Fruit fly (Drosophila melanogaster) whole organism, prepupa: ENCODE data around the gene flfl.

Experiments
- Blimp-1 ChIP-seq: fragments of 200-800 bp; sonication (Bioruptor generic); optimal IDR thresholded peaks from 3 replicates; lab custom pipeline; 2017; ENCODE audit warnings: missing biosample characterization, missing genetic modification characterization, mild to moderate bottlenecking, moderate library complexity, missing genetic modification reagents
- CG10631 ChIP-seq: fragments of 200-800 bp; sonication (Bioruptor generic); optimal IDR thresholded peaks from 2 replicates; lab custom pipeline; 2016; ENCODE audit warnings: missing biosample characterization, missing genetic modification characterization
- CG10669 ChIP-seq: fragments of 200-800 bp; sonication (Bioruptor generic); optimal IDR thresholded peaks from 3 replicates; lab custom pipeline; 2018; ENCODE audit warnings: missing biosample characterization, mild to moderate bottlenecking, missing genetic modification characterization, moderate library complexity
- CG11294 ChIP-seq: fragments of 200-800 bp; sonication (Bioruptor generic); IDR thresholded peaks from 2 replicates; pipeline ENCODE4 v1.3.6; 2022; ENCODE audit warnings: missing biosample characterization, missing genetic modification characterization
- CG11762 ChIP-seq: fragments of 200-800 bp; sonication (Bioruptor generic); optimal IDR thresholded peaks from 3 replicates; lab custom pipeline; 2016; ENCODE audit warnings: missing biosample characterization, missing genetic modification characterization; ENCODE audit not compliant: insufficient read depth
- CG15336 ChIP-seq: fragments of 200-800 bp; sonication (Bioruptor generic); IDR thresholded peaks from 2 replicates; pipeline ENCODE4 v1.3.6; 2022; ENCODE audit warnings: missing biosample characterization, missing genetic modification characterization
- CG1621 ChIP-seq: fragments of 200-800 bp; sonication (Bioruptor generic); optimal IDR thresholded peaks from 3 replicates; lab custom pipeline; 2018; ENCODE audit warnings: missing biosample characterization, mild to moderate bottlenecking, missing genetic modification characterization
- CG16779 ChIP-seq: fragments of 200-800 bp; sonication (Bioruptor generic); optimal IDR thresholded peaks from 3 replicates; lab custom pipeline; 2017; ENCODE audit warnings: missing biosample characterization, mild to moderate bottlenecking, missing genetic modification characterization
- CG3032 ChIP-seq: fragments of 200-800 bp; optimal IDR thresholded peaks from 2 replicates; lab custom pipeline; 2019; ENCODE audit warnings: missing biosample characterization, mild to moderate bottlenecking, missing genetic modification characterization, moderate library complexity
- CG32006 ChIP-seq: fragments of 200-800 bp; sonication (Bioruptor generic); optimal IDR thresholded peaks from 3 replicates; lab custom pipeline; 2017; ENCODE audit warnings: missing biosample characterization, mild to moderate bottlenecking, missing genetic modification characterization
- CG34406 ChIP-seq: fragments of 200-800 bp; sonication (Bioruptor generic); optimal IDR thresholded peaks from 3 replicates; lab custom pipeline; 2016; ENCODE audit warnings: missing biosample characterization, missing genetic modification characterization
- CG3919 ChIP-seq: fragments of 200-800 bp; sonication (Bioruptor generic); optimal IDR thresholded peaks from 3 replicates; lab custom pipeline; 2016; ENCODE audit warnings: missing biosample characterization, missing genetic modification characterization
- CG4318 ChIP-seq: fragments of 200-800 bp; sonication (Bioruptor generic); optimal IDR thresholded peaks from 3 replicates; lab custom pipeline; 2017; ENCODE audit warnings: missing biosample characterization, mild to moderate bottlenecking, missing genetic modification characterization
- CG6163 ChIP-seq: fragments of 200-800 bp; sonication (Bioruptor generic); IDR thresholded peaks from 3 replicates; pipeline ENCODE4 v1.3.6; 2022; ENCODE audit warnings: missing biosample characterization, missing genetic modification characterization
- CG6276 ChIP-seq: fragments of 200-800 bp; sonication (Bioruptor generic); optimal IDR thresholded peaks from 2 replicates; lab custom pipeline; 2017; ENCODE audit warnings: missing biosample characterization, mild to moderate bottlenecking, missing genetic modification characterization
- CG6792 ChIP-seq: fragments of 200-800 bp; sonication (Bioruptor generic); optimal IDR thresholded peaks from 3 replicates; lab custom pipeline; 2016; ENCODE audit warnings: missing biosample characterization, missing genetic modification characterization
- CG6808 ChIP-seq: fragments of 200-800 bp; sonication (Bioruptor generic); optimal IDR thresholded peaks from 3 replicates; lab custom pipeline; 2017; ENCODE audit warnings: missing biosample characterization, missing genetic modification characterization, mild to moderate bottlenecking, moderate library complexity, missing genetic modification reagents
- CG6854 ChIP-seq: fragments of 200-800 bp; sonication (Bioruptor generic); optimal IDR thresholded peaks from 2 replicates; lab custom pipeline; 2017; ENCODE audit warnings: missing biosample characterization, mild to moderate bottlenecking, missing genetic modification characterization
- CG7368 ChIP-seq: fragments of 200-800 bp; sonication (Bioruptor generic); optimal IDR thresholded peaks from 3 replicates; lab custom pipeline; 2016; ENCODE audit warnings: missing biosample characterization, missing genetic modification characterization
- CG8119 ChIP-seq: fragments of 200-800 bp; sonication (Bioruptor generic); IDR thresholded peaks from 3 replicates; pipeline ENCODE4 v1.3.6; 2022; ENCODE audit warnings: missing biosample characterization, missing genetic modification characterization
- CG8632 ChIP-seq: fragments of 200-800 bp; sonication (Bioruptor generic); optimal IDR thresholded peaks from 3 replicates; lab custom pipeline; 2016; ENCODE audit warnings: missing biosample characterization, missing genetic modification characterization
- CG9139 ChIP-seq: fragments of 200-800 bp; sonication (Bioruptor generic); optimal IDR thresholded peaks from 3 replicates; lab custom pipeline; 2017; ENCODE audit warnings: missing biosample characterization, mild to moderate bottlenecking, missing genetic modification characterization
- Eip78C ChIP-seq: fragments of 200-800 bp; sonication (Bioruptor generic); peaks from one replicate; lab custom pipeline; 2016; ENCODE audit warnings: missing biosample characterization, missing genetic modification characterization
- Ets96B ChIP-seq: fragments of 200-800 bp; optimal IDR thresholded peaks from 2 replicates; lab custom pipeline; 2019; ENCODE audit warnings: missing biosample characterization, mild to moderate bottlenecking, missing genetic modification characterization, moderate library complexity
- Gug ChIP-seq: fragments of 200-800 bp; sonication (Bioruptor generic); IDR thresholded peaks from 2 replicates; pipeline ENCODE4 v1.3.6; 2022; ENCODE audit warnings: missing biosample characterization, missing genetic modification characterization
- Hr38 ChIP-seq: sonication (Bioruptor generic); optimal IDR thresholded peaks from 2 replicates; lab custom pipeline; 2016; ENCODE audit warnings: missing biosample characterization, missing genetic modification characterization
- Lpt ChIP-seq: fragments of 200-800 bp; sonication (Bioruptor generic); optimal IDR thresholded peaks from 3 replicates; lab custom pipeline; 2016; ENCODE audit warnings: missing biosample characterization, missing genetic modification characterization
- Met ChIP-seq: fragments of 200-800 bp; sonication (Bioruptor generic); optimal IDR thresholded peaks from 3 replicates; lab custom pipeline; 2016; ENCODE audit warnings: missing biosample characterization, missing genetic modification characterization
- Smox ChIP-seq: fragments of 200-800 bp; sonication (Bioruptor generic); optimal IDR thresholded peaks from 3 replicates; lab custom pipeline; 2016; ENCODE audit warnings: missing biosample characterization, missing genetic modification characterization
- Sox102F ChIP-seq: fragments of 200-800 bp; sonication (Bioruptor generic); optimal IDR thresholded peaks from 2 replicates; lab custom pipeline; 2016; ENCODE audit warnings: missing biosample characterization, mild to moderate bottlenecking, missing genetic modification characterization
- Sox14 ChIP-seq: fragments of 200-800 bp; sonication (Bioruptor generic); optimal IDR thresholded peaks from 3 replicates; lab custom pipeline; 2016; ENCODE audit warnings: missing biosample characterization, missing genetic modification characterization
- Sox15 ChIP-seq: fragments of 200-800 bp; sonication (Bioruptor generic); optimal IDR thresholded peaks from 3 replicates; lab custom pipeline; 2016; ENCODE audit warnings: missing biosample characterization, missing genetic modification characterization
- achi ChIP-seq: fragments of 200-800 bp; sonication (Bioruptor generic); optimal IDR thresholded peaks from 3 replicates; lab custom pipeline; 2016; ENCODE audit warnings: missing biosample characterization, missing genetic modification characterization
- acj6 ChIP-seq: fragments of 200-800 bp; sonication (Bioruptor generic); optimal IDR thresholded peaks from 3 replicates; lab custom pipeline; 2016; ENCODE audit warnings: missing biosample characterization, missing genetic modification characterization
- dac ChIP-seq: fragments of 200-800 bp; sonication (Bioruptor generic); optimal IDR thresholded peaks from 2 replicates; lab custom pipeline; 2017; ENCODE audit warnings: missing biosample characterization, mild to moderate bottlenecking, missing genetic modification characterization
- dsx ChIP-seq: fragments of 200-800 bp; optimal IDR thresholded peaks from 3 replicates; lab custom pipeline; 2019; ENCODE audit warnings: missing biosample characterization, mild to moderate bottlenecking, missing genetic modification characterization, moderate library complexity; ENCODE audit not compliant: poor library complexity, severe bottlenecking
- esn ChIP-seq: fragments of 200-800 bp; sonication (Bioruptor generic); optimal IDR thresholded peaks from 2 replicates; lab custom pipeline; 2016; ENCODE audit warnings: missing biosample characterization, mild to moderate bottlenecking, missing genetic modification characterization, moderate library complexity
- fd85E ChIP-seq: fragments of 200-800 bp; sonication (Bioruptor generic); optimal IDR thresholded peaks from 3 replicates; lab custom pipeline; 2016; ENCODE audit warnings: missing biosample characterization, missing genetic modification characterization
- fkh ChIP-seq: fragments of 200-800 bp; sonication (Bioruptor generic); optimal IDR thresholded peaks from 3 replicates; lab custom pipeline; 2017; ENCODE audit warnings: missing biosample characterization, mild to moderate bottlenecking, missing genetic modification characterization, moderate library complexity
- lz ChIP-seq: fragments of 200-800 bp; sonication (Bioruptor generic); optimal IDR thresholded peaks from 3 replicates; lab custom pipeline; 2016; ENCODE audit warnings: missing biosample characterization, missing genetic modification characterization
- pdm3 ChIP-seq: fragments of 200-800 bp; sonication (Bioruptor generic); optimal IDR thresholded peaks from 3 replicates; lab custom pipeline; 2016; ENCODE audit warnings: missing biosample characterization, missing genetic modification characterization
- salr ChIP-seq, 2 experiments: fragments of 200-800 bp; sonication (Bioruptor generic); optimal IDR thresholded peaks; 3 replicates each; lab custom pipeline; 2016 to 2018; ENCODE audit warnings: missing biosample characterization in 2 of 2, missing genetic modification characterization in 2 of 2, mild to moderate bottlenecking in 1 of 2
- spab ChIP-seq: fragments of 200-800 bp; sonication (Bioruptor generic); optimal IDR thresholded peaks from 2 replicates; lab custom pipeline; 2017; ENCODE audit warnings: missing biosample characterization, mild to moderate bottlenecking, missing genetic modification characterization, missing genetic modification reagents
- ss ChIP-seq, 2 experiments: fragments of 200-800 bp; sonication (Bioruptor generic); optimal IDR thresholded peaks; 2 replicates in 1 of 2; 3 replicates in 1 of 2; lab custom pipeline; 2017 to 2018; ENCODE audit warnings: mild to moderate bottlenecking in 2 of 2, missing biosample characterization in 2 of 2, missing genetic modification characterization in 2 of 2, moderate library complexity in 1 of 2
- topi ChIP-seq: fragments of 200-800 bp; sonication (Bioruptor generic); optimal IDR thresholded peaks from 3 replicates; lab custom pipeline; 2016; ENCODE audit warnings: missing biosample characterization, missing genetic modification characterization
- vri ChIP-seq: fragments of 200-800 bp; sonication (Bioruptor generic); optimal IDR thresholded peaks from 3 replicates; lab custom pipeline; 2016; ENCODE audit warnings: missing biosample characterization, mild to moderate bottlenecking, missing genetic modification characterization

flfl gene

dm6 chr3R:13706457-13706856 lies 22.7 kb downstream of the flfl start, which contains the start of gene Adgf-C:
Gene Adgf-C (plus strand): TSS chr3R:13706757.
- TF ChIP-seq CG4318 (GFP tag; lab: Kevin White, UChicago) (no peak), dac (GFP tag; lab: Kevin White, UChicago) (no peak), Lpt (GFP tag; lab: Kevin White, UChicago) (no peak), Sox102F (GFP tag; lab: Kevin White, UChicago) (no peak), CG3032 (tag; lab: Kevin White, UChicago) (no peak), lz (GFP tag; lab: Kevin White, UChicago) (no peak), Sox14 (GFP tag; lab: Kevin White, UChicago) (no peak), Sox15 (GFP tag; lab: Kevin White, UChicago) (no peak), CG10631 (no peak), vri (GFP tag; lab: Kevin White, UChicago) (no peak), CG7368 (GFP tag; lab: Kevin White, UChicago) (no peak), CG3919 (GFP tag; lab: Kevin White, UChicago) (no peak), CG1621 (no peak), salr (GFP tag; optimal IDR thresholded peaks at IDR 0.05; lab: Kevin White, UChicago) (no peak), Eip78C (GFP tag; lab: Kevin White, UChicago) (no peak), CG11294 (GFP tag; lab: Robert Waterston, UW) (no peak), Smox (no peak), fkh (GFP tag; lab: Kevin White, UChicago) (no peak), topi (GFP tag; lab: Kevin White, UChicago) (no peak), pdm3 (GFP tag; lab: Kevin White, UChicago) (no peak)

dm6 chr3R:13709839-13710238 lies 26.1 kb downstream of the flfl start, which contains the start of gene Argp:
Gene Argp (minus strand): TSS chr3R:13709939.
- TF ChIP-seq Hr38 (GFP tag; lab: Kevin White, UChicago): no peak

- TF ChIP-seq CG6792 (GFP tag; lab: Kevin White, UChicago) (no peak), Blimp-1 (GFP tag; lab: Kevin White, UChicago) (no peak), vri (GFP tag; lab: Kevin White, UChicago) (no peak), CG1621 (peak; percentile 84), acj6 (GFP tag; lab: Kevin White, UChicago) (no peak), CG3032 (tag; lab: Kevin White, UChicago) (no peak), spab (GFP tag; lab: Kevin White, UChicago) (no peak), Sox15 (GFP tag; lab: Kevin White, UChicago) (no peak), CG16779 (tag; lab: Kevin White, UChicago) (no peak), CG6163 (GFP tag; lab: Robert Waterston, UW) (peak; percentile 30; the same call in 2 of the 3 replicates), fd85E (GFP tag; lab: Kevin White, UChicago) (no peak), Eip78C (GFP tag; lab: Kevin White, UChicago) (peak; percentile 53), esn (GFP tag; lab: Kevin White, UChicago) (peak; percentile 33), ss (GFP tag; optimal IDR thresholded peaks at IDR 0.05; lab: Kevin White, UChicago) (no peak), Hr38 (GFP tag; lab: Kevin White, UChicago) (no peak), CG8119 (no peak), dac (GFP tag; lab: Kevin White, UChicago) (no peak), CG6854 (GFP tag; lab: Kevin White, UChicago) (no peak), Met (GFP tag; lab: Kevin White, UChicago) (no peak), salr (GFP tag; optimal IDR thresholded peaks at IDR 0.05; lab: Kevin White, UChicago) (no peak), Sox14 (GFP tag; lab: Kevin White, UChicago) (no peak), CG32006 (GFP tag; lab: Kevin White, UChicago) (no peak), CG15336 (GFP tag; lab: Robert Waterston, UW) (0 out of 2 replicates have a peak, but pooled peaks have one; percentile 26), CG8632 (GFP tag; lab: Kevin White, UChicago) (no peak), CG34406 (GFP tag; lab: Kevin White, UChicago) (no peak), dsx (GFP tag; lab: Kevin White, UChicago) (no peak), CG3919 (GFP tag; lab: Kevin White, UChicago) (peak; percentile 28), CG11762 (GFP tag; lab: Kevin White, UChicago) (no peak), CG9139 (GFP tag; lab: Kevin White, UChicago) (no peak), CG10669 (GFP tag; lab: Kevin White, UChicago) (no peak), Ets96B (tag; lab: Kevin White, UChicago) (peak; percentile 6), topi (GFP tag; lab: Kevin White, UChicago) (no peak), Gug (no peak), achi (GFP tag; lab: Kevin White, UChicago) (no peak), CG6808 (GFP tag; lab: Kevin White, UChicago) (no peak), CG6276 (no peak), CG11294 (GFP tag; lab: Robert Waterston, UW) (no peak)
Measured at dm6 chr3R:13710645-13711044, 26.9 kb downstream of the flfl start.
